Worm (Caenorhabditis elegans): ENCODE measurements around the gene T01C4.8.

DNA sequence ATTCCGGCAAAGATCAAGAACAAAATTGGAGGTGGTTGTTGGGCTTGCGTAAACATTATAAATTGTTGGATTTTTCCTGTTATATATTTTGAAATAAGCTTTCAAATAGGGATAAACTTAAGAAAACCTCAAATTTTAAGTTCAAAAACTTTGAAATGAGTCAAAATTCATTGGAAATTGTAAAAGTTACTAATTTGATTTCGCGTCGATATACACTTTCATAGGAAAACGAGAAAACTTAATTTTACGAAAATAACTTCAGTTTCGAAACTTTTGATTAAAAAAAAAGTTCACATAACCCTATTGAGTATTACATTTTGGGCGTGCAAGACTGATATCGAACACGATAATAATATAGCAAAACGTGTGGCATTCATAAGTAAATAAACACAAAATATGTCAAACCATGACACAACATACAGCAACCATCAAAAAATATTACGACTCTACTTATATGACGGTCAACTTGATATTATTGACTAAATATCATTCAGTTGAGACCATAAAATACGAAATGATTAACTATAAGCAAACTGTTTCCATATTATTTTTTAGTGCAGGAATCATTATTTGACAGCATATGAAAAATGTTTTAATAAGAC lies 33.1 kb downstream of the T01C4.8 start:
- TF ChIP-seq ama-1 (optimal IDR thresholded peaks at IDR 0.05) (no peak), ceh-16 (tag; optimal IDR thresholded peaks at IDR 0.05) (no peak), lsy-2 (tag; optimal IDR thresholded peaks at IDR 0.05) (no peak), nhr-23 (tag; optimal IDR thresholded peaks at IDR 0.05) (no peak), lin-11 (tag; optimal IDR thresholded peaks at IDR 0.05) (no peak), Y55F3AM.14 (GFP tag; optimal IDR thresholded peaks at IDR 0.05) (no peak), F13H6.1 (tag; optimal IDR thresholded peaks at IDR 0.05) (no peak), aly-2 (tag; optimal IDR thresholded peaks at IDR 0.05) (no peak), elt-1 (tag; optimal IDR thresholded peaks at IDR 0.05) (no peak), skn-1 (tag; optimal IDR thresholded peaks at IDR 0.05) (no peak), elt-3 (tag; optimal IDR thresholded peaks at IDR 0.05) (no peak), nhr-11 (tag; optimal IDR thresholded peaks at IDR 0.05) (no peak), blmp-1 (tag; optimal IDR thresholded peaks at IDR 0.05; ENCODE audit: insufficient read depth) (no peak), ztf-11 (tag; optimal IDR thresholded peaks at IDR 0.05) (no peak)
